Fruit fly (Drosophila melanogaster) whole organism, adult: ENCODE results near the gene CG11537.

Experiments
- CG11617 ChIP-seq: fragments of 200-800 bp; sonication (Bioruptor generic); optimal IDR thresholded peaks from 2 replicates; lab custom pipeline; 2017; ENCODE audit warnings: mild to moderate bottlenecking, missing biosample characterization, missing genetic modification reagents, missing genetic modification characterization
- CG12768 ChIP-seq: fragments of 200-800 bp; sonication (Bioruptor generic); optimal IDR thresholded peaks from 2 replicates; lab custom pipeline; 2017; ENCODE audit warnings: missing biosample characterization, missing genetic modification characterization, mild to moderate bottlenecking, moderate library complexity, missing genetic modification reagents
- CG14711 ChIP-seq: fragments of 200-800 bp; sonication (Bioruptor generic); optimal IDR thresholded peaks from 2 replicates; lab custom pipeline; 2018; ENCODE audit warnings: missing biosample characterization, mild to moderate bottlenecking, missing genetic modification characterization, moderate library complexity
- CG1620 ChIP-seq: fragments of 200-800 bp; sonication (Bioruptor generic); optimal IDR thresholded peaks from 2 replicates; lab custom pipeline; 2016; ENCODE audit warnings: missing biosample characterization, missing genetic modification characterization
- CG5204 ChIP-seq: fragments of 200-800 bp; sonication (Bioruptor generic); optimal IDR thresholded peaks from 2 replicates; lab custom pipeline; 2016; ENCODE audit warnings: missing biosample characterization, missing genetic modification characterization
- CG7045 ChIP-seq: fragments of 200-800 bp; sonication (Bioruptor generic); optimal IDR thresholded peaks from 2 replicates; lab custom pipeline; 2017; ENCODE audit warnings: missing biosample characterization, mild to moderate bottlenecking, missing genetic modification characterization
- CG7101 ChIP-seq: fragments of 200-800 bp; sonication (Bioruptor generic); optimal IDR thresholded peaks from 2 replicates; lab custom pipeline; 2018; ENCODE audit warnings: missing biosample characterization, mild to moderate bottlenecking, missing genetic modification characterization, moderate library complexity
- Clk ChIP-seq: fragments of 200-800 bp; sonication (Bioruptor generic); optimal IDR thresholded peaks from 2 replicates; lab custom pipeline; 2017; ENCODE audit warnings: missing biosample characterization, missing genetic modification characterization
- Crg-1 ChIP-seq: fragments of 200-800 bp; sonication (Bioruptor generic); optimal IDR thresholded peaks from 2 replicates; lab custom pipeline; 2016; ENCODE audit warnings: missing biosample characterization, missing genetic modification characterization
- bab1 ChIP-seq: fragments of 200-800 bp; sonication (Bioruptor generic); optimal IDR thresholded peaks from 3 replicates; lab custom pipeline; 2019; ENCODE audit warnings: missing biosample characterization, mild to moderate bottlenecking, missing genetic modification characterization, moderate library complexity
- kay ChIP-seq: fragments of 200-800 bp; sonication (Bioruptor generic); peaks from one replicate; lab custom pipeline; 2016; ENCODE audit warnings: missing biosample characterization, missing genetic modification characterization, borderline replicate concordance
- ovo ChIP-seq: fragments of 200-800 bp; sonication (Bioruptor generic); optimal IDR thresholded peaks from 2 replicates; lab custom pipeline; 2016; ENCODE audit warnings: missing biosample characterization, missing genetic modification characterization
- pad ChIP-seq: fragments of 200-800 bp; sonication (Bioruptor generic); optimal IDR thresholded peaks from 3 replicates; lab custom pipeline; 2017; ENCODE audit warnings: missing biosample characterization, missing genetic modification characterization, mild to moderate bottlenecking, moderate library complexity, missing genetic modification reagents
- tj ChIP-seq: fragments of 200-800 bp; sonication (Bioruptor generic); optimal IDR thresholded peaks from 3 replicates; lab custom pipeline; 2017; ENCODE audit warnings: missing biosample characterization, mild to moderate bottlenecking, missing genetic modification characterization, moderate library complexity

DNA sequence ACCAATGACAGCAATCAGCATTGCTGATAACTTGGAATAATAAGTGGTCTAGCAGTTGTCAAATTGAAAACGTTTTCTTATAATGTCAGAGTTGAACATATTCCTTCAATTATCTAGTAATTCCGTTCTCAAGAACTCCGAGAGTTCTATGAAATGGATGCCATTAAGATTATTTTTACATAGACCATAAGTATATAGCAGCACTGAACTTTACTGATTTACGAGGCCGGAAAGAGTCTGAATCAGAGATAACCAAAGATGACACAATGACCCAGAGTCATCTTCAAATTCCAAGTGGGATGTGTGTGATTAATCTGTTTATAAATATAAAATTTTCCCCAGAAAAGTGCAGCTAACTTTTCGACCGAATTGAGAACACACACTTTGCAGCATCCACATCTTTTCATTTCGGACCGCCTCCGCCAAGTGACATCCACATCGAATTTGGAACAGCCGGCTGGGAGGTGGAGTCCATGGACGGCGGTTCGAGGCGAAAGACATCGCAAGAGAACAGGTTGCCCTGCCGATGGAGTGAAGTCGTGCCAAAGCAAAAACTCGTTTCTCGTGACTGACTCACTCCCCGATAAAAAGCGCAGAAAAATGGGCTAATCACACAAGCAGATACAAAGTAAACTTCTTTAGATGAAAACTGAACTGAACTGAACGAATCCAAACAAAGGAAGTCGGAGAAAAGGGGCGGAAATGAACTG lies 18.2 kb downstream of the CG11537 start:
- no peak for TF ChIP-seq CG7045 (GFP tag; lab: Kevin White, UChicago)
- TF ChIP-seq CG7101 = no peak
- no peak for TF ChIP-seq CG11617 (GFP tag; lab: Kevin White, UChicago)
- no peak for TF ChIP-seq kay (GFP tag; lab: Kevin White, UChicago)
- TF ChIP-seq Crg-1 = no peak
- TF ChIP-seq tj (GFP tag; lab: Kevin White, UChicago) = no peak
- no peak for TF ChIP-seq pad (GFP tag; lab: Kevin White, UChicago)
- no peak for TF ChIP-seq bab1 (GFP tag; lab: Kevin White, UChicago)
- no peak for TF ChIP-seq CG5204 (GFP tag; lab: Kevin White, UChicago)
- TF ChIP-seq Clk (GFP tag; lab: Kevin White, UChicago) = no peak
- no peak for TF ChIP-seq ovo (GFP tag; lab: Kevin White, UChicago)
- no peak for TF ChIP-seq CG1620 (GFP tag; lab: Kevin White, UChicago)
- TF ChIP-seq CG12768 = no peak
- TF ChIP-seq CG14711 (tag; lab: Kevin White, UChicago) = no peak
